Worm (Caenorhabditis elegans) whole organism, L4 larva: ENCODE data around the gene irld-21.

ENCODE experiments used
- D1046.2 ChIP-seq: fragments of 200-800 bp; sonication (Bioruptor generic); IDR thresholded peaks from 2 replicates; pipeline ENCODE4 v1.3.6; 2022; ENCODE audit warnings: missing genetic modification characterization, missing compliant biosample characterization
- R02D3.7 ChIP-seq: fragments of 150-350 bp; sonication (generic microtip); optimal IDR thresholded peaks from 3 replicates; lab custom pipeline; 2014; ENCODE audit warnings: missing biosample characterization, missing genetic modification characterization
- ZK546.5 ChIP-seq, 2 experiments: sonication (generic microtip); optimal IDR thresholded peaks; 2 replicates each; lab custom pipeline; 2017; ENCODE audit warnings: missing biosample characterization in 2 of 2, missing genetic modification characterization in 2 of 2
- daf-12 ChIP-seq: fragments of 150-350 bp; optimal IDR thresholded peaks from 2 replicates; lab custom pipeline; 2014; ENCODE audit warnings: missing biosample characterization, missing genetic modification reagents, missing genetic modification characterization
- egl-27 ChIP-seq: sonication (generic microtip); optimal IDR thresholded peaks from 3 replicates; lab custom pipeline; 2017; ENCODE audit warnings: missing biosample characterization, missing genetic modification reagents, missing genetic modification characterization
- fos-1 ChIP-seq: fragments of 150-350 bp; optimal IDR thresholded peaks from 2 replicates; lab custom pipeline; 2014; ENCODE audit warnings: missing biosample characterization, missing genetic modification characterization
- hlh-30 ChIP-seq: sonication (generic microtip); optimal IDR thresholded peaks from 2 replicates; lab custom pipeline; 2017; ENCODE audit warnings: antibody characterized with exemption, mild to moderate bottlenecking, missing genetic modification characterization, missing compliant biosample characterization; ENCODE audit not compliant: insufficient read depth
- lin-39 ChIP-seq: fragments of 150-350 bp; optimal IDR thresholded peaks from 2 replicates; lab custom pipeline; 2014; ENCODE audit warnings: missing biosample characterization, missing genetic modification reagents, missing genetic modification characterization
- mdl-1 ChIP-seq, 2 experiments: fragments of 150-350 bp in 1 of 2; sonication (generic microtip) in 1 of 2; optimal IDR thresholded peaks; 2 replicates each; lab custom pipeline; 2014 to 2017; ENCODE audit warnings: missing biosample characterization in 2 of 2, missing genetic modification characterization in 2 of 2
- nhr-76 ChIP-seq: fragments of 150-350 bp; optimal IDR thresholded peaks from 2 replicates; lab custom pipeline; 2014; ENCODE audit warnings: missing biosample characterization, missing genetic modification characterization
- pqm-1 ChIP-seq: sonication (generic microtip); optimal IDR thresholded peaks from 2 replicates; lab custom pipeline; 2017; ENCODE audit warnings: missing biosample characterization, missing genetic modification characterization
- snpc-4 ChIP-seq: fragments of 150-350 bp; optimal IDR thresholded peaks from 2 replicates; lab custom pipeline; 2014; ENCODE audit warnings: missing biosample characterization, missing genetic modification characterization
- zip-2 ChIP-seq: fragments of 150-350 bp; optimal IDR thresholded peaks from 2 replicates; lab custom pipeline; 2014; ENCODE audit warnings: missing biosample characterization, missing genetic modification characterization

DNA sequence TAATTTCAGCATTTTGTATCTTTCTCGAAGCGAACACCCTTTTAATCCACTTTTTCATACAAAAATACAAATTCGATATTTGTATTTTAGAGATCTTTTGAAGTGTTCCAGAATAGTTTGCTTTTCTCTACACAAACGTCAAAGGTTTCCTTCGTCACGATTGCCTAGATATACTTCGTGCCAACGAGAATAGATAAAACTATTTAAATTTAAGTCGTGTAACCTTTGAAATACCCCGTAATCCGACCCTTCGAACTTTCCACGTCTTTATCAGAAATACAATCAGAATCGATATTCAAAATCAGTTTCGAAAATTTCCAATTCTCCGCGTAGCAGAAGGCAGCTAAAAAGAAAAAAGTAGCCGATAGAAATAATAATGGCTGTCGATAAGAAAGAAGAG is 31.7 kb downstream of the irld-21 start, which contains the start of gene ttbk-5:
- TF ChIP-seq pqm-1 (tag; lab: Kevin White, UChicago) (no peak), egl-27 (tag; lab: Kevin White, UChicago) (no peak), ZK546.5 (tag; optimal IDR thresholded peaks at IDR 0.05; lab: Kevin White, UChicago) (no peak), mdl-1 (tag; optimal IDR thresholded peaks at IDR 0.05; lab: Kevin White, UChicago) (no peak), nhr-76 (tag; lab: Kevin White, UChicago) (no peak), snpc-4 (tag; lab: Kevin White, UChicago) (no peak), daf-12 (tag; lab: Kevin White, UChicago) (no peak), D1046.2 (GFP tag; lab: Robert Waterston, UW) (no peak), fos-1 (tag; lab: Kevin White, UChicago) (no peak), hlh-30 (no peak), R02D3.7 (tag; lab: Kevin White, UChicago) (no peak), lin-39 (tag; lab: Kevin White, UChicago) (no peak), zip-2 (no peak)
